Worm (Caenorhabditis elegans): ENCODE data around the gene F40G12.7.

DNA sequence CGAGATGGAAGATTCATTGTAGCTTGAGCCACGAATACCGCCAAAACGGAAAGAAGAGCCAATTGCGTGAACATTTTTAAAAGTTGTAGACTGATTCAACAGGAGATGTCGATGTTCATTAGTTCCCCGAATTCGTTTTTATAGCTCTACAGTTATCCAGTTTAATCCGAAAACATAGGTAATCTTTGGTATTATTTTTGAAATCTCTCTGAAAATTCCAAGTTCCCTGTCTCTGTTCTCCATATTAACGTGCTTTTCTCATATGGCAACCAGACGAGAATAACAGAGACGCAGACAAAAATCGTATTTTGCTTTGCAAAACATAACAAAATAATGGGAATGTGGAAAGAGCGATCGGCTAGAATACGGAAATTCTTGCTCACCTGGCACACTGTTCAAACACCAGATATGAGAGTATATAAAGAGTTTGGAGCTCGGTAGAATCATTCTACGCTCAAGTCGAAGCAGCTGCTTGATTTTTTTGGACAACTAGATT is 25.2 kb downstream of the F40G12.7 start, which contains the start of the genes spig-3 and F14D7.12:
- TF ChIP-seq flt-1 (GFP tag; IDR thresholded peaks at IDR 0.05) (no peak), tab-1 (GFP tag; IDR thresholded peaks at IDR 0.05) (no peak), ref-1 (GFP tag; conservative IDR thresholded peaks at IDR 0.05) (no peak), T22C8.4 (GFP tag; IDR thresholded peaks at IDR 0.05) (no peak), ztf-23 (GFP tag; IDR thresholded peaks at IDR 0.05) (no peak), klf-2 (GFP tag; conservative IDR thresholded peaks at IDR 0.05) (no peak), med-1 (GFP tag; optimal IDR thresholded peaks at IDR 0.05; ENCODE audit: insufficient read depth) (no peak)

Measured in whole organism, midembryonic.